Fruit fly (Drosophila melanogaster): ENCODE measurements around the gene CG6769.

The CG6769 gene

dm6 chrX:17816437-17816836 is 44.4 kb upstream of the CG6769 start:
- TF ChIP-seq dsf (GFP tag; optimal IDR thresholded peaks at IDR 0.05; ENCODE audit: borderline replicate concordance) (no peak), fru (GFP tag; optimal IDR thresholded peaks at IDR 0.05) (peak; percentile 40), GATAd (GFP tag; optimal IDR thresholded peaks at IDR 0.05) (no peak), Myc (optimal IDR thresholded peaks at IDR 0.05) (no peak), CrebA (GFP tag; optimal IDR thresholded peaks at IDR 0.05; ENCODE audit: borderline replicate concordance) (no peak), usp (GFP tag; optimal IDR thresholded peaks at IDR 0.05) (no peak), pan (optimal IDR thresholded peaks at IDR 0.05) (no peak), psq (GFP tag; optimal IDR thresholded peaks at IDR 0.05) (peak; percentile 31), Hnf4 (GFP tag; optimal IDR thresholded peaks at IDR 0.05) (peak; percentile 21), Rel (GFP tag; optimal IDR thresholded peaks at IDR 0.05) (no peak), Rel (tag; optimal IDR thresholded peaks at IDR 0.05) (no peak), Vsx2 (GFP tag; optimal IDR thresholded peaks at IDR 0.05; ENCODE audit: partially characterized antibody) (no peak), OdsH (GFP tag; optimal IDR thresholded peaks at IDR 0.05) (peak; percentile 78), Jra (GFP tag; optimal IDR thresholded peaks at IDR 0.05) (no peak), br (GFP tag; optimal IDR thresholded peaks at IDR 0.05) (peak; percentile 3), tai (GFP tag; optimal IDR thresholded peaks at IDR 0.05) (no peak), CG9705 (GFP tag; optimal IDR thresholded peaks at IDR 0.05) (no peak), foxo (GFP tag; optimal IDR thresholded peaks at IDR 0.05) (peak in 1 of 2 experiments; percentile 45), dmrt93B (GFP tag; optimal IDR thresholded peaks at IDR 0.05) (peak; percentile 15), Abd-B (GFP tag; optimal IDR thresholded peaks at IDR 0.05) (no peak), brk (GFP tag; optimal IDR thresholded peaks at IDR 0.05) (no peak), N (GFP tag; optimal IDR thresholded peaks at IDR 0.05) (no peak), Mio (GFP tag; optimal IDR thresholded peaks at IDR 0.05) (no peak), sv (GFP tag; optimal IDR thresholded peaks at IDR 0.05) (no peak), CG32264 (GFP tag; optimal IDR thresholded peaks at IDR 0.05) (no peak), Hr83 (GFP tag; optimal IDR thresholded peaks at IDR 0.05; ENCODE audit: poor library complexity, severe bottlenecking) (no peak), dl (GFP tag; optimal IDR thresholded peaks at IDR 0.05; ENCODE audit: insufficient read depth in 1 of 2, partially characterized antibody in 2 of 2) (no peak), ey (GFP tag; optimal IDR thresholded peaks at IDR 0.05) (peak; percentile 44), lola (GFP tag; optimal IDR thresholded peaks at IDR 0.05) (no peak), Hr78 (GFP tag; optimal IDR thresholded peaks at IDR 0.05) (no peak), h (GFP tag; optimal IDR thresholded peaks at IDR 0.05) (peak; percentile 54), Sp1 (GFP tag; optimal IDR thresholded peaks at IDR 0.05) (peak; percentile 68), Dfd (GFP tag; optimal IDR thresholded peaks at IDR 0.05) (no peak), rgr (GFP tag; optimal IDR thresholded peaks at IDR 0.05) (peak; percentile 3), HLH106 (tag; optimal IDR thresholded peaks at IDR 0.05) (peak; percentile 58), jim (GFP tag; optimal IDR thresholded peaks at IDR 0.05) (no peak), sage (GFP tag; optimal IDR thresholded peaks at IDR 0.05) (no peak), woc (GFP tag; optimal IDR thresholded peaks at IDR 0.05) (peak; percentile 45), Dif (GFP tag; optimal IDR thresholded peaks at IDR 0.05; ENCODE audit: partially characterized antibody) (no peak)

DNA sequence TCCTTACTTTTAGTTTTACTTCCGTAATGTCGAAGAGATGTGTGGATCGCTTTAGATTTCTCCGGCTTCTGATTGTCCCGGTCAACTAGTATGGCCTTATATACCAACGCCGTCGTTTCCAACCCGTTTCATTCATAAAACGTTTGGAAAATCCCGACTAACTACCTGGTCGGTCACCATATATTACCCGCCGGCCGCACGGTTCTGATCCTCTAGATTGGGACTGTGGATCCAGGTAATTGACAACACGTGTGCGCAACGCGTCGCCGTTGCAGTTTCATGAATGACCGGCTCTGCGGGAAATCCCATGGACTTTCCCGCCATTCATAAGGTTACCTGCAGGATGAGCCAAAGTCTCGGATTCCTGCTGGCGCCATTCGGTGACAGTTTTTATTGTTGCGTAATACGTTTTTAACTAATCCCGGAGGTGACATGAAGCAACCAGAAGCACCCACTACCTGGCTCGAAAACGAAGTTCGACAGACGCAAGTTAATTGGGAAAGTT is 41.1 kb upstream of the CG6769 start, which contains the start of gene CG12986:
Gene CG12986 (minus strand): TSS at position 51 of the 505 bp plus-strand sequence.
- TF ChIP-seq CG9705 (GFP tag; optimal IDR thresholded peaks at IDR 0.05) (no peak), foxo (GFP tag; optimal IDR thresholded peaks at IDR 0.05) (no peak), jim (GFP tag; optimal IDR thresholded peaks at IDR 0.05) (no peak), CG32264 (GFP tag; optimal IDR thresholded peaks at IDR 0.05) (no peak), ey (GFP tag; optimal IDR thresholded peaks at IDR 0.05) (no peak), Mio (GFP tag; optimal IDR thresholded peaks at IDR 0.05) (no peak), Vsx2 (GFP tag; optimal IDR thresholded peaks at IDR 0.05; ENCODE audit: partially characterized antibody) (no peak), lola (GFP tag; optimal IDR thresholded peaks at IDR 0.05) (no peak), psq (GFP tag; optimal IDR thresholded peaks at IDR 0.05) (no peak)

dm6 chrX:17820252-17820651 is 40.5 kb upstream of the CG6769 start:
- TF ChIP-seq psq (GFP tag; optimal IDR thresholded peaks at IDR 0.05) (peak; percentile 20), CrebA (GFP tag; optimal IDR thresholded peaks at IDR 0.05; ENCODE audit: borderline replicate concordance) (no peak), pan (optimal IDR thresholded peaks at IDR 0.05) (no peak), GATAd (GFP tag; optimal IDR thresholded peaks at IDR 0.05) (no peak), HLH106 (tag; optimal IDR thresholded peaks at IDR 0.05) (peak; percentile 43), rgr (GFP tag; optimal IDR thresholded peaks at IDR 0.05) (peak; percentile 30), Abd-B (GFP tag; optimal IDR thresholded peaks at IDR 0.05) (no peak), jim (GFP tag; optimal IDR thresholded peaks at IDR 0.05) (no peak), sv (GFP tag; optimal IDR thresholded peaks at IDR 0.05) (no peak), ey (GFP tag; optimal IDR thresholded peaks at IDR 0.05) (peak; percentile 9), fru (GFP tag; optimal IDR thresholded peaks at IDR 0.05) (peak; percentile 18), sage (GFP tag; optimal IDR thresholded peaks at IDR 0.05) (no peak), CG32264 (GFP tag; optimal IDR thresholded peaks at IDR 0.05) (no peak), CG9705 (GFP tag; optimal IDR thresholded peaks at IDR 0.05) (no peak), h (GFP tag; optimal IDR thresholded peaks at IDR 0.05) (peak; percentile 22), foxo (GFP tag; optimal IDR thresholded peaks at IDR 0.05) (peak in 1 of 2 experiments; percentile 49), Mio (GFP tag; optimal IDR thresholded peaks at IDR 0.05) (no peak), Hnf4 (GFP tag; optimal IDR thresholded peaks at IDR 0.05) (peak; percentile 34), woc (GFP tag; optimal IDR thresholded peaks at IDR 0.05) (no peak), OdsH (GFP tag; optimal IDR thresholded peaks at IDR 0.05) (peak; percentile 53), brk (GFP tag; optimal IDR thresholded peaks at IDR 0.05) (no peak), br (GFP tag; optimal IDR thresholded peaks at IDR 0.05) (no peak), dmrt93B (GFP tag; optimal IDR thresholded peaks at IDR 0.05) (no peak)

Data from whole organism, wandering third instar larva.